Worm (Caenorhabditis elegans): ENCODE results near the gene F21D9.4.

- TF ChIP-seq fos-1 (tag; optimal IDR thresholded peaks at IDR 0.05): no peak
- TF ChIP-seq vab-7 (GFP tag; IDR thresholded peaks at IDR 0.05): no peak
- no peak for TF ChIP-seq lsy-2 (tag; optimal IDR thresholded peaks at IDR 0.05)
- no peak for TF ChIP-seq ceh-62 (tag; optimal IDR thresholded peaks at IDR 0.05)
- no peak for TF ChIP-seq nhr-11 (tag; optimal IDR thresholded peaks at IDR 0.05)
- TF ChIP-seq ces-1 (GFP tag; optimal IDR thresholded peaks at IDR 0.05): no peak
- TF ChIP-seq pha-4 (GFP tag; IDR thresholded peaks at IDR 0.05): no peak
- TF ChIP-seq pha-4 (tag; optimal IDR thresholded peaks at IDR 0.05): no peak
- TF ChIP-seq nhr-42 (GFP tag; IDR thresholded peaks at IDR 0.05): no peak
Observed at ce11 chrV:19282314-19282713, 28.7 kb downstream of the F21D9.4 start, which contains the start of gene fbxb-117.
